Worm (Caenorhabditis elegans) whole organism, young adult: ENCODE measurements around the gene fbxb-117.

ENCODE experiments used
- F23B12.7 ChIP-seq: sonication (generic microtip); optimal IDR thresholded peaks from 2 replicates; lab custom pipeline; 2017; ENCODE audit warnings: missing genetic modification characterization, mild to moderate bottlenecking, missing compliant biosample characterization, antibody characterized with exemption, moderate library complexity; ENCODE audit not compliant: insufficient read depth
- F57A8.1 ChIP-seq: fragments of 200-800 bp; sonication (Bioruptor generic); optimal IDR thresholded peaks from 2 replicates; lab custom pipeline; 2018; ENCODE audit warnings: mild to moderate bottlenecking, missing genetic modification characterization, moderate library complexity, missing compliant biosample characterization
- aptf-2 ChIP-seq: fragments of 200-800 bp; sonication (Bioruptor generic); conservative IDR thresholded peaks from 2 replicates; pipeline ENCODE4 v1.3.6; 2022; ENCODE audit warnings: missing genetic modification reagents, missing genetic modification characterization, missing compliant biosample characterization
- aptf-3 ChIP-seq: fragments of 200-800 bp; sonication (Bioruptor generic); IDR thresholded peaks from 2 replicates; pipeline ENCODE4 v1.3.6; 2022; ENCODE audit warnings: missing genetic modification characterization, missing compliant biosample characterization
- egrh-3 ChIP-seq: fragments of 200-800 bp; sonication (Bioruptor generic); IDR thresholded peaks from 2 replicates; pipeline ENCODE4 v1.3.6; 2022; ENCODE audit warnings: missing genetic modification reagents, missing genetic modification characterization, missing compliant biosample characterization
- him-1 ChIP-seq: sonication (generic microtip); optimal IDR thresholded peaks from 2 replicates; lab custom pipeline; 2016; ENCODE audit warnings: missing genotype, missing genetic modification reagents, missing genetic modification characterization, missing compliant biosample characterization
- let-607 ChIP-seq, 2 experiments: fragments of 200-800 bp in 1 of 2; sonication (Bioruptor generic) in 1 of 2; sonication (generic microtip) in 1 of 2; optimal IDR thresholded peaks; 2 replicates each; lab custom pipeline; 2016 to 2018; ENCODE audit warnings: mild to moderate bottlenecking in 2 of 2, missing compliant biosample characterization in 2 of 2, missing genetic modification characterization in 2 of 2, moderate library complexity in 2 of 2, missing genotype in 1 of 2
- lir-1 ChIP-seq: fragments of 200-800 bp; sonication (Bioruptor generic); conservative IDR thresholded peaks from 2 replicates; pipeline ENCODE4 v1.3.6; 2022; ENCODE audit warnings: missing genetic modification reagents, missing genetic modification characterization, missing compliant biosample characterization
- madf-6 ChIP-seq: fragments of 200-800 bp; sonication (Bioruptor generic); IDR thresholded peaks from 2 replicates; pipeline ENCODE4 v1.3.6; 2022; ENCODE audit warnings: missing genetic modification reagents, missing genetic modification characterization, missing compliant biosample characterization
- unc-62 ChIP-seq: fragments of 150-350 bp; optimal IDR thresholded peaks from 2 replicates; lab custom pipeline; 2014; ENCODE audit warnings: missing biosample characterization, missing genetic modification reagents, missing genetic modification characterization
- zim-3 ChIP-seq: sonication (generic microtip); optimal IDR thresholded peaks from 2 replicates; lab custom pipeline; 2017; ENCODE audit warnings: mild to moderate bottlenecking, missing genetic modification characterization, moderate library complexity, missing compliant biosample characterization
- ztf-3 ChIP-seq: fragments of 200-800 bp; sonication (Bioruptor generic); optimal IDR thresholded peaks from 2 replicates; lab custom pipeline; 2018; ENCODE audit warnings: mild to moderate bottlenecking, missing genetic modification characterization, missing compliant biosample characterization

- TF ChIP-seq F23B12.7 (tag; lab: Kevin White, UChicago), result no peak
- TF ChIP-seq aptf-2 (GFP tag; lab: Robert Waterston, UW), result no peak
- no peak for TF ChIP-seq unc-62 (GFP tag; lab: Kevin White, UChicago)
- no peak for TF ChIP-seq lir-1 (GFP tag; lab: Robert Waterston, UW)
- TF ChIP-seq egrh-3 (GFP tag; lab: Robert Waterston, UW), result no peak
- TF ChIP-seq him-1 (tag; lab: Kevin White, UChicago), result no peak
- TF ChIP-seq ztf-3, result no peak
- no peak for TF ChIP-seq F57A8.1 (GFP tag; lab: Kevin White, UChicago)
- TF ChIP-seq let-607 (tag; optimal IDR thresholded peaks at IDR 0.05; lab: Kevin White, UChicago), result no peak
- TF ChIP-seq madf-6 (GFP tag; lab: Robert Waterston, UW), result no peak
- no peak for TF ChIP-seq zim-3 (tag; lab: Kevin White, UChicago)
- no peak for TF ChIP-seq aptf-3
Observed at ce11 chrV:19303589-19304174, 21.3 kb downstream of the fbxb-117 start, which contains the start of the genes fbxb-63 and fbxb-61.
